Fruit fly (Drosophila melanogaster) whole organism, embryonic: ENCODE measurements around the gene CG33647.
A peak's percentile ranks its signal among the peaks of the same experiment; 100 is the strongest.

ENCODE experiments used
- Asciz ChIP-seq: fragments of 200-800 bp; sonication (Bioruptor generic); optimal IDR thresholded peaks from 2 replicates; lab custom pipeline; 2017; ENCODE audit warnings: missing biosample characterization, mild to moderate bottlenecking, missing genetic modification characterization, missing genetic modification reagents
- Bteb2 ChIP-seq: fragments of 200-800 bp; sonication (Bioruptor generic); optimal IDR thresholded peaks from 2 replicates; lab custom pipeline; 2016; ENCODE audit warnings: missing biosample characterization, missing genetic modification characterization
- C15 ChIP-seq: fragments of 200-800 bp; sonication (Bioruptor generic); IDR thresholded peaks from 3 replicates; pipeline ENCODE4 v1.3.6; 2022; ENCODE audit warnings: missing biosample characterization, missing genetic modification characterization
- CG10366 ChIP-seq: fragments of 200-800 bp; sonication (Bioruptor generic); IDR thresholded peaks from 2 replicates; pipeline ENCODE4 v1.3.6; 2022; ENCODE audit warnings: missing biosample characterization, missing genetic modification characterization
- CG12769 ChIP-seq: fragments of 200-800 bp; sonication (Bioruptor generic); optimal IDR thresholded peaks from 2 replicates; lab custom pipeline; 2019; ENCODE audit warnings: missing biosample characterization, mild to moderate bottlenecking, missing genetic modification characterization, moderate library complexity
- CG15011 ChIP-seq: fragments of 200-800 bp; sonication (Bioruptor generic); optimal IDR thresholded peaks from 3 replicates; lab custom pipeline; 2018; ENCODE audit warnings: missing biosample characterization, mild to moderate bottlenecking, missing genetic modification characterization
- CG15269 ChIP-seq: fragments of 200-800 bp; sonication (Bioruptor generic); optimal IDR thresholded peaks from 2 replicates; lab custom pipeline; 2018; ENCODE audit warnings: missing biosample characterization, mild to moderate bottlenecking, missing genetic modification characterization, moderate library complexity
- CG15514 ChIP-seq: fragments of 200-800 bp; sonication (Bioruptor generic); optimal IDR thresholded peaks from 3 replicates; lab custom pipeline; 2017; ENCODE audit warnings: missing biosample characterization, missing genetic modification characterization, mild to moderate bottlenecking, moderate library complexity, missing genetic modification reagents
- CG15601 ChIP-seq: fragments of 200-800 bp; sonication (Bioruptor generic); optimal IDR thresholded peaks from 3 replicates; lab custom pipeline; 2019; ENCODE audit warnings: missing biosample characterization, mild to moderate bottlenecking, missing genetic modification characterization, moderate library complexity
- CG1647 ChIP-seq: fragments of 200-800 bp; sonication (Bioruptor generic); optimal IDR thresholded peaks from 3 replicates; lab custom pipeline; 2016; ENCODE audit warnings: missing biosample characterization, missing genetic modification characterization
- CG16779 ChIP-seq: fragments of 200-800 bp; sonication (Bioruptor generic); IDR thresholded peaks from 2 replicates; pipeline ENCODE4 v1.3.6; 2022; ENCODE audit warnings: missing biosample characterization, missing genetic modification characterization
- CG17802 ChIP-seq: fragments of 200-800 bp; sonication (Bioruptor generic); optimal IDR thresholded peaks from 2 replicates; lab custom pipeline; 2018; ENCODE audit warnings: missing biosample characterization, mild to moderate bottlenecking, missing genetic modification characterization, moderate library complexity
- CG18262 ChIP-seq: fragments of 200-800 bp; optimal IDR thresholded peaks from 3 replicates; lab custom pipeline; 2019; ENCODE audit warnings: missing biosample characterization, mild to moderate bottlenecking, missing genetic modification characterization, moderate library complexity
- CG18619 ChIP-seq: fragments of 200-800 bp; sonication (Bioruptor generic); optimal IDR thresholded peaks from 3 replicates; lab custom pipeline; 2017; ENCODE audit warnings: missing biosample characterization, mild to moderate bottlenecking, missing genetic modification characterization
- CG2202 ChIP-seq: fragments of 200-800 bp; sonication (Bioruptor generic); optimal IDR thresholded peaks from 2 replicates; lab custom pipeline; 2018; ENCODE audit warnings: missing biosample characterization, mild to moderate bottlenecking, missing genetic modification characterization
- CG2712 ChIP-seq: fragments of 200-800 bp; optimal IDR thresholded peaks from 3 replicates; lab custom pipeline; 2019; ENCODE audit warnings: missing biosample characterization, mild to moderate bottlenecking, missing genetic modification characterization, moderate library complexity
- CG2889 ChIP-seq: fragments of 200-800 bp; sonication (Bioruptor generic); IDR thresholded peaks from 3 replicates; pipeline ENCODE4 v1.3.6; 2022; ENCODE audit warnings: missing biosample characterization, missing genetic modification characterization
- CG34224 ChIP-seq: fragments of 200-800 bp; sonication (Bioruptor generic); IDR thresholded peaks from 3 replicates; pipeline ENCODE4 v1.3.6; 2022; ENCODE audit warnings: missing biosample characterization, missing genetic modification characterization; ENCODE audit not compliant: partially characterized antibody
- CG3838 ChIP-seq: fragments of 200-800 bp; sonication (Bioruptor generic); optimal IDR thresholded peaks from 3 replicates; lab custom pipeline; 2016; ENCODE audit warnings: missing biosample characterization, missing genetic modification characterization
- CG7357 ChIP-seq: fragments of 200-800 bp; sonication (Bioruptor generic); IDR thresholded peaks from 3 replicates; pipeline ENCODE4 v1.3.6; 2022; ENCODE audit warnings: missing biosample characterization, missing genetic modification characterization
- CG7839 ChIP-seq: fragments of 200-800 bp; sonication (Bioruptor generic); optimal IDR thresholded peaks from 3 replicates; lab custom pipeline; 2018; ENCODE audit warnings: missing biosample characterization, mild to moderate bottlenecking, missing genetic modification characterization, moderate library complexity
- CG9609 ChIP-seq: fragments of 200-800 bp; sonication (Bioruptor generic); optimal IDR thresholded peaks from 3 replicates; lab custom pipeline; 2016; ENCODE audit warnings: missing biosample characterization, missing genetic modification characterization
- CG9932 ChIP-seq: fragments of 200-800 bp; sonication (Bioruptor generic); IDR thresholded peaks from 2 replicates; pipeline ENCODE4 v1.3.6; 2022; ENCODE audit warnings: missing biosample characterization, missing genetic modification characterization
- CoRest ChIP-seq: fragments of 200-800 bp; sonication (Bioruptor generic); optimal IDR thresholded peaks from 3 replicates; lab custom pipeline; 2018; ENCODE audit warnings: missing biosample characterization, mild to moderate bottlenecking, missing genetic modification characterization, moderate library complexity
- CrebB ChIP-seq: fragments of 200-800 bp; sonication (Bioruptor generic); optimal IDR thresholded peaks from 3 replicates; lab custom pipeline; 2018; ENCODE audit warnings: missing biosample characterization, mild to moderate bottlenecking, missing genetic modification characterization
- Deaf1 ChIP-seq: fragments of 200-800 bp; optimal IDR thresholded peaks from 3 replicates; lab custom pipeline; 2019; ENCODE audit warnings: missing biosample characterization, mild to moderate bottlenecking, missing genetic modification characterization, moderate library complexity
- Elba2 ChIP-seq: fragments of 200-800 bp; sonication (Bioruptor generic); optimal IDR thresholded peaks from 3 replicates; lab custom pipeline; 2016; ENCODE audit warnings: missing biosample characterization, missing genetic modification characterization
- HHEX ChIP-seq: fragments of 200-800 bp; sonication (Bioruptor generic); optimal IDR thresholded peaks from 3 replicates; lab custom pipeline; 2017; ENCODE audit warnings: missing biosample characterization, mild to moderate bottlenecking, missing genetic modification characterization, missing genetic modification reagents
- HLH4C ChIP-seq: fragments of 200-800 bp; sonication (Bioruptor generic); IDR thresholded peaks from 3 replicates; pipeline ENCODE4 v1.3.6; 2022; ENCODE audit warnings: missing biosample characterization, missing genetic modification characterization; ENCODE audit not compliant: partially characterized antibody
- Neu2 ChIP-seq: fragments of 200-800 bp; sonication (Bioruptor generic); optimal IDR thresholded peaks from 3 replicates; lab custom pipeline; 2016; ENCODE audit warnings: missing biosample characterization, missing genetic modification characterization, borderline replicate concordance
- Rfx ChIP-seq: fragments of 200-800 bp; sonication (Bioruptor generic); IDR thresholded peaks from 2 replicates; pipeline ENCODE4 v1.3.6; 2022; ENCODE audit warnings: missing biosample characterization, missing genetic modification characterization
- dmrt11E ChIP-seq: fragments of 200-800 bp; sonication (Bioruptor generic); optimal IDR thresholded peaks from 3 replicates; lab custom pipeline; 2018; ENCODE audit warnings: missing biosample characterization, mild to moderate bottlenecking, missing genetic modification characterization, moderate library complexity
- fru ChIP-seq: fragments of >200 bp; optimal IDR thresholded peaks from 2 replicates; lab custom pipeline; 2017
- gem ChIP-seq: fragments of 200-800 bp; sonication (Bioruptor generic); optimal IDR thresholded peaks from 2 replicates; lab custom pipeline; 2019; ENCODE audit warnings: missing biosample characterization, mild to moderate bottlenecking, missing genetic modification characterization, moderate library complexity
- grn ChIP-seq: fragments of 200-800 bp; sonication (Bioruptor generic); optimal IDR thresholded peaks from 3 replicates; lab custom pipeline; 2017; ENCODE audit warnings: missing biosample characterization, missing genetic modification characterization
- gsb-n ChIP-seq: fragments of 200-800 bp; sonication (Bioruptor generic); optimal IDR thresholded peaks from 3 replicates; lab custom pipeline; 2018; ENCODE audit warnings: missing biosample characterization, mild to moderate bottlenecking, missing genetic modification characterization
- her ChIP-seq: fragments of 200-800 bp; sonication (Bioruptor generic); optimal IDR thresholded peaks from 2 replicates; lab custom pipeline; 2016; ENCODE audit warnings: missing biosample characterization, missing genetic modification characterization
- jumu ChIP-seq: fragments of 200-800 bp; sonication (Bioruptor generic); optimal IDR thresholded peaks from 3 replicates; lab custom pipeline; 2016; ENCODE audit warnings: missing biosample characterization, missing genetic modification characterization
- kay ChIP-seq: fragments of 200-800 bp; sonication (Bioruptor generic); optimal IDR thresholded peaks from 2 replicates; lab custom pipeline; 2016; ENCODE audit warnings: missing biosample characterization, missing genetic modification characterization
- oc ChIP-seq: fragments of 200-800 bp; sonication (Bioruptor generic); optimal IDR thresholded peaks from 2 replicates; lab custom pipeline; 2018; ENCODE audit warnings: missing biosample characterization, mild to moderate bottlenecking, missing genetic modification characterization, moderate library complexity
- pan ChIP-seq, 4 experiments: fragments of >200 bp in 3 of 4; fragments of 200-800 bp in 1 of 4; sonication (Bioruptor generic) in 1 of 4; optimal IDR thresholded peaks in 3 of 4; IDR thresholded peaks in 1 of 4; 2 replicates each; pipeline versions ENCODE4 v1.3.6 to Lab custom; 2017 to 2022; ENCODE audit warnings: missing biosample characterization in 2 of 4, missing genetic modification characterization in 2 of 4, mixed read lengths in 1 of 4
- phol ChIP-seq: fragments of 200-800 bp; sonication (Bioruptor generic); optimal IDR thresholded peaks from 3 replicates; lab custom pipeline; 2018; ENCODE audit warnings: missing biosample characterization, mild to moderate bottlenecking, missing genetic modification characterization, moderate library complexity
- sisA ChIP-seq: fragments of 200-800 bp; sonication (Bioruptor generic); IDR thresholded peaks from 2 replicates; pipeline ENCODE4 v1.3.6; 2022; ENCODE audit warnings: missing biosample characterization, missing genetic modification characterization
- tap ChIP-seq: fragments of 200-800 bp; optimal IDR thresholded peaks from 3 replicates; lab custom pipeline; 2019; ENCODE audit warnings: missing biosample characterization, mild to moderate bottlenecking, missing genetic modification characterization, moderate library complexity
- tgo ChIP-seq: fragments of 200-800 bp; sonication (Bioruptor generic); IDR thresholded peaks from 3 replicates; pipeline ENCODE4 v1.3.6; 2022; ENCODE audit warnings: missing biosample characterization, missing genetic modification characterization
- vnd ChIP-seq: fragments of 200-800 bp; sonication (Bioruptor generic); IDR thresholded peaks from 3 replicates; pipeline ENCODE4 v1.3.6; 2022; ENCODE audit warnings: missing biosample characterization, missing genetic modification characterization; ENCODE audit not compliant: partially characterized antibody
- wek ChIP-seq: fragments of 200-800 bp; sonication (Bioruptor generic); optimal IDR thresholded peaks from 3 replicates; lab custom pipeline; 2018; ENCODE audit warnings: missing biosample characterization, mild to moderate bottlenecking, missing genetic modification characterization, moderate library complexity
- wor ChIP-seq: fragments of 200-800 bp; sonication (Bioruptor generic); IDR thresholded peaks from 2 replicates; pipeline ENCODE4 v1.3.6; 2022; ENCODE audit warnings: missing biosample characterization, missing genetic modification characterization
- z ChIP-seq: fragments of 200-800 bp; sonication (Bioruptor generic); IDR thresholded peaks from 3 replicates; pipeline ENCODE4 v1.3.6; 2022; ENCODE audit warnings: missing biosample characterization, missing genetic modification characterization
- zen ChIP-seq: fragments of 200-800 bp; sonication (Bioruptor generic); optimal IDR thresholded peaks from 3 replicates; lab custom pipeline; 2018; ENCODE audit warnings: missing biosample characterization, mild to moderate bottlenecking, missing genetic modification characterization, moderate library complexity
- zen2 ChIP-seq: fragments of 200-800 bp; sonication (Bioruptor generic); IDR thresholded peaks from 3 replicates; pipeline ENCODE4 v1.3.6; 2022; ENCODE audit warnings: missing biosample characterization, missing genetic modification characterization; ENCODE audit not compliant: partially characterized antibody

The CG33647 gene

dm6 chr3L:19205764-19206163 is 30.4 kb upstream of the CG33647 start (continued):
- TF ChIP-seq CG12769 (tag; lab: Kevin White, UChicago) (no peak), CG15514 (GFP tag; lab: Kevin White, UChicago) (peak; percentile 7), phol (peak; percentile 1), wek (no peak), dmrt11E (tag; lab: Kevin White, UChicago) (no peak), sisA (GFP tag; lab: Robert Waterston, UW) (no peak), CG15269 (tag; lab: Kevin White, UChicago) (peak; percentile 32), CG9609 (GFP tag; lab: Kevin White, UChicago) (no peak), jumu (GFP tag; lab: Kevin White, UChicago) (no peak), CG16779 (GFP tag; lab: Robert Waterston, UW) (no peak), C15 (GFP tag; lab: Robert Waterston, UW) (no peak), CG15011 (GFP tag; lab: Kevin White, UChicago) (no peak), CG34224 (GFP tag; lab: Robert Waterston, UW) (no peak), CG3838 (no peak), CG15601 (tag; lab: Kevin White, UChicago) (peak; percentile 7), CG2202 (tag; lab: Kevin White, UChicago) (no peak), vnd (GFP tag; lab: Robert Waterston, UW) (no peak), CG17802 (tag; lab: Kevin White, UChicago) (no peak), zen (tag; lab: Kevin White, UChicago) (no peak), grn (no peak), CG18619 (no peak), CoRest (tag; lab: Kevin White, UChicago) (peak; percentile 1), CG2712 (tag; lab: Kevin White, UChicago) (peak; percentile 21), gsb-n (tag; lab: Kevin White, UChicago) (no peak), fru (lab: Kevin White, UChicago) (no peak), CG10366 (no peak), Neu2 (no peak), tap (tag; lab: Kevin White, UChicago) (no peak), CG1647 (no peak), pan (optimal IDR thresholded peaks at IDR 0.05; lab: Kevin White, UChicago) (no peak), pan (GFP tag; optimal IDR thresholded peaks at IDR 0.05 in 1 of 2, IDR thresholded peaks at IDR 0.05 in 1 of 2) (peak in 1 of 2 experiments; percentile 26), her (no peak), Elba2 (GFP tag; lab: Kevin White, UChicago) (no peak), oc (tag; lab: Kevin White, UChicago) (no peak), kay (GFP tag; lab: Kevin White, UChicago) (no peak), HLH4C (GFP tag; lab: Robert Waterston, UW) (no peak), Asciz (GFP tag; lab: Kevin White, UChicago) (no peak), CrebB (tag; lab: Kevin White, UChicago) (no peak), tgo (GFP tag; lab: Robert Waterston, UW) (no peak), zen2 (no peak), CG2889 (GFP tag; lab: Robert Waterston, UW) (no peak), HHEX (GFP tag; lab: Kevin White, UChicago) (no peak), wor (GFP tag; lab: Robert Waterston, UW) (no peak), gem (tag; lab: Kevin White, UChicago) (peak; percentile 52), Bteb2 (GFP tag; lab: Kevin White, UChicago) (no peak), CG7839 (peak; percentile 24), z (no peak), CG18262 (peak; percentile 15), Rfx (0 out of 2 replicates have a peak, but pooled peaks have one; percentile 7), Deaf1 (tag; lab: Kevin White, UChicago) (peak; percentile 9), CG9932 (GFP tag; lab: Robert Waterston, UW) (no peak), CG7357 (GFP tag; lab: Robert Waterston, UW) (no peak)
